Worm (Caenorhabditis elegans) whole organism, mixed stage, embryonic: Measurements from ENCODE around the gene acr-16.

Source experiments
- M03D4.4 ChIP-seq: sonication (generic microtip); optimal IDR thresholded peaks from 2 replicates; lab custom pipeline; 2017; ENCODE audit warnings: mild to moderate bottlenecking, missing genetic modification characterization, missing compliant biosample characterization
- bed-3 ChIP-seq: fragments of 200-800 bp; sonication (Bioruptor generic); optimal IDR thresholded peaks from 3 replicates; lab custom pipeline; 2018; ENCODE audit warnings: mild to moderate bottlenecking, missing genetic modification characterization, moderate library complexity, missing compliant biosample characterization
- blmp-1 ChIP-seq: fragments of 150-350 bp; optimal IDR thresholded peaks from 2 replicates; lab custom pipeline; 2014; ENCODE audit warnings: missing biosample characterization, missing genetic modification characterization
- ceh-39 ChIP-seq: fragments of 150-350 bp; optimal IDR thresholded peaks from 2 replicates; lab custom pipeline; 2014; ENCODE audit warnings: missing biosample characterization, missing genetic modification characterization
- ceh-43 ChIP-seq: fragments of 200-800 bp; sonication (Bioruptor generic); optimal IDR thresholded peaks from 2 replicates; lab custom pipeline; 2018; ENCODE audit warnings: mild to moderate bottlenecking, missing genetic modification characterization, moderate library complexity, missing compliant biosample characterization
- ceh-83 ChIP-seq: fragments of 200-800 bp; sonication (Bioruptor generic); optimal IDR thresholded peaks from 2 replicates; lab custom pipeline; 2018; ENCODE audit warnings: mild to moderate bottlenecking, missing genetic modification characterization, missing compliant biosample characterization
- ces-1 ChIP-seq: fragments of 150-350 bp; optimal IDR thresholded peaks from 2 replicates; lab custom pipeline; 2014; ENCODE audit warnings: missing biosample characterization, missing genetic modification reagents, missing genetic modification characterization
- cnd-1 ChIP-seq: fragments of 200-800 bp; sonication (Bioruptor generic); optimal IDR thresholded peaks from 2 replicates; lab custom pipeline; 2018; ENCODE audit warnings: mild to moderate bottlenecking, missing genetic modification characterization, missing compliant biosample characterization
- drap-1 ChIP-seq: fragments of 200-800 bp; sonication (Bioruptor generic); optimal IDR thresholded peaks from 3 replicates; lab custom pipeline; 2018; ENCODE audit warnings: mild to moderate bottlenecking, missing genetic modification characterization, missing compliant biosample characterization
- flh-1 ChIP-seq: fragments of 200-800 bp; sonication (Bioruptor generic); optimal IDR thresholded peaks from 2 replicates; lab custom pipeline; 2018; ENCODE audit warnings: mild to moderate bottlenecking, missing genetic modification characterization, moderate library complexity, missing compliant biosample characterization
- ham-2 ChIP-seq: fragments of 200-800 bp; sonication (Bioruptor generic); optimal IDR thresholded peaks from 2 replicates; lab custom pipeline; 2018; ENCODE audit warnings: mild to moderate bottlenecking, missing genetic modification characterization, missing compliant biosample characterization
- hlh-1 ChIP-seq: fragments of 150-350 bp; optimal IDR thresholded peaks from 2 replicates; lab custom pipeline; 2014; ENCODE audit warnings: missing biosample characterization, missing genetic modification reagents, missing genetic modification characterization
- lin-13 ChIP-seq: fragments of 150-350 bp; optimal IDR thresholded peaks from 2 replicates; lab custom pipeline; 2014; ENCODE audit warnings: missing biosample characterization, missing genetic modification characterization
- lin-32 ChIP-seq: fragments of 200-800 bp; sonication (Bioruptor generic); optimal IDR thresholded peaks from 2 replicates; lab custom pipeline; 2018; ENCODE audit warnings: mild to moderate bottlenecking, missing genetic modification characterization, missing compliant biosample characterization
- lsy-2 ChIP-seq: fragments of 150-350 bp; optimal IDR thresholded peaks from 2 replicates; lab custom pipeline; 2014; ENCODE audit warnings: missing biosample characterization, missing genetic modification characterization
- mab-5 ChIP-seq: fragments of 150-350 bp; optimal IDR thresholded peaks from 2 replicates; lab custom pipeline; 2014; ENCODE audit warnings: missing biosample characterization, missing genetic modification characterization
- mep-1 ChIP-seq: fragments of 150-350 bp; optimal IDR thresholded peaks from 2 replicates; lab custom pipeline; 2017; ENCODE audit warnings: missing biosample characterization, missing genetic modification reagents, missing genetic modification characterization, inconsistent platforms
- mls-2 ChIP-seq: sonication (generic microtip); optimal IDR thresholded peaks from 2 replicates; lab custom pipeline; 2016; ENCODE audit warnings: mild to moderate bottlenecking, missing genetic modification characterization, moderate library complexity, missing compliant biosample characterization
- nhr-12 ChIP-seq: fragments of 150-350 bp; optimal IDR thresholded peaks from 2 replicates; lab custom pipeline; 2014; ENCODE audit warnings: missing biosample characterization, missing genetic modification characterization
- nhr-2 ChIP-seq: fragments of 150-350 bp; optimal IDR thresholded peaks from 2 replicates; lab custom pipeline; 2014; ENCODE audit warnings: missing biosample characterization, missing genetic modification characterization
- nhr-237 ChIP-seq: fragments of 150-350 bp; optimal IDR thresholded peaks from 2 replicates; lab custom pipeline; 2014; ENCODE audit warnings: missing biosample characterization, missing genetic modification characterization
- nhr-28 ChIP-seq: fragments of 150-350 bp; optimal IDR thresholded peaks from 2 replicates; lab custom pipeline; 2014; ENCODE audit warnings: missing biosample characterization, missing genetic modification characterization
- nhr-76 ChIP-seq: sonication (generic microtip); optimal IDR thresholded peaks from 2 replicates; lab custom pipeline; 2017; ENCODE audit warnings: missing biosample characterization, missing genetic modification characterization
- pha-4 ChIP-seq: fragments of 150-350 bp; optimal IDR thresholded peaks from 2 replicates; lab custom pipeline; 2018; ENCODE audit warnings: missing biosample characterization, missing genetic modification reagents, missing genetic modification characterization
- sem-2 ChIP-seq: fragments of 200-800 bp; sonication (Bioruptor generic); optimal IDR thresholded peaks from 2 replicates; lab custom pipeline; 2018; ENCODE audit warnings: mild to moderate bottlenecking, missing genetic modification characterization, missing compliant biosample characterization
- snpc-4 ChIP-seq: fragments of 150-350 bp; optimal IDR thresholded peaks from 2 replicates; lab custom pipeline; 2014; ENCODE audit warnings: missing biosample characterization, missing genetic modification characterization
- sptf-1 ChIP-seq: sonication (generic microtip); optimal IDR thresholded peaks from 2 replicates; lab custom pipeline; 2017; ENCODE audit warnings: mild to moderate bottlenecking, missing genetic modification characterization, moderate library complexity, missing compliant biosample characterization
- tbx-8 ChIP-seq: fragments of 200-800 bp; sonication (Bioruptor generic); optimal IDR thresholded peaks from 2 replicates; lab custom pipeline; 2018; ENCODE audit warnings: mild to moderate bottlenecking, missing genetic modification characterization, moderate library complexity, missing compliant biosample characterization
- unc-120 ChIP-seq: sonication (generic microtip); optimal IDR thresholded peaks from 2 replicates; lab custom pipeline; 2017; ENCODE audit warnings: missing genetic modification characterization, missing compliant biosample characterization; ENCODE audit not compliant: poor library complexity, severe bottlenecking
- unc-39 ChIP-seq: fragments of 150-350 bp; optimal IDR thresholded peaks from 2 replicates; lab custom pipeline; 2014; ENCODE audit warnings: missing biosample characterization, missing genetic modification characterization
- zip-8 ChIP-seq: fragments of 150-350 bp; optimal IDR thresholded peaks from 2 replicates; lab custom pipeline; 2014; ENCODE audit warnings: missing biosample characterization, missing genetic modification characterization
- ztf-11 ChIP-seq: fragments of 150-350 bp; optimal IDR thresholded peaks from 2 replicates; lab custom pipeline; 2014; ENCODE audit warnings: missing biosample characterization, missing genetic modification characterization

Gene acr-16

DNA sequence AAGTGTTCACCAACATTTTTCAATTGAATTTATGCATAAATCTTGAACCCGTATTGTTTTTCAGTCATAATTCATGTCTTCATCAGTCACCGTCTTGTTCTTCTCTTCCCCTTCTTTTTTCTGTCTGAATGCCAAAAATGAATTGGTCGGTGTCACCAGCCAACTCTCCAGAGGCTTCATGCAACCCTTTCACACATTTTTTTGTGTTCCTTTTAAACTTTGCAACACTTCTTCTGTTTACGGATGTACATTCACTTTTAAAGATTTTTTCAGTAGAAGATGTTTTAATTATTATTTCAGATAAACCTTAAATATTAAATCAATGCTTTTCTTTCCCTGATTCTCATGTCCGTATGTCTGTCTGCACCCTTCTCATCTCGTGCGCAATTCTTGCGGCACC, at the start of gene acr-16:
acr-16 (plus strand) TSS at position 301 of the 400 bp plus-strand sequence.
- TF ChIP-seq nhr-28 (tag; lab: Kevin White, UChicago) (no peak), snpc-4 (tag; lab: Kevin White, UChicago) (no peak), sem-2 (GFP tag; lab: Kevin White, UChicago) (no peak), blmp-1 (tag; lab: Kevin White, UChicago) (no peak), unc-39 (tag; lab: Kevin White, UChicago) (no peak), ztf-11 (tag; lab: Kevin White, UChicago) (no peak), ham-2 (GFP tag; lab: Kevin White, UChicago) (no peak), ceh-83 (GFP tag; lab: Kevin White, UChicago) (no peak), hlh-1 (tag; lab: Kevin White, UChicago) (no peak), mep-1 (tag; lab: Kevin White, UChicago) (no peak), lsy-2 (no peak), tbx-8 (no peak), zip-8 (no peak)

DNA sequence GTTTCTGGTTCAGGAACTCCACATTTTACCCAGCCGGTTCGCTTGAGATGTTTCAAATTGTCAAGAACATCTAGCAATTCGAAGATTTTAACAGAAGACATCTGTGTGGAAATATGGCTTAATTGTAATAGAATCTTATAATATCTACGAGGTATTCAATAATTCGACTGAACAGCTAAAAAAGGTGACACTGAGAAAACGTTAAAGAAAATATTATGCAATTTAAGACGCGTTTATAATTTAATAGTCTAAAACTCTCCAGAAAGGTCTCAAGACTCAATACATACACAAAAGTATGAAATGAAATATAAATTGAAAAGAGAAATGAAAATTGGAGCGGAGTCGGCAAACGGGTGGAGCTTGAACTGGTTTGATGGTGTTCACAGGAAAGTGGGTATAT, 47.7 kb upstream of the acr-16 start, which contains the start of gene F45F2.9:
F45F2.9 (minus strand) TSS at position 101 of the 400 bp plus-strand sequence.
- no peak for TF ChIP-seq unc-39 (tag; lab: Kevin White, UChicago)
- no peak for TF ChIP-seq ham-2 (GFP tag; lab: Kevin White, UChicago)
- TF ChIP-seq lin-13 (tag; lab: Kevin White, UChicago) = no peak
- TF ChIP-seq nhr-237 (tag; lab: Kevin White, UChicago) = no peak
- TF ChIP-seq nhr-76 (tag; lab: Kevin White, UChicago) = no peak
- TF ChIP-seq ztf-11 (tag; lab: Kevin White, UChicago) = no peak
- TF ChIP-seq bed-3 (GFP tag; lab: Kevin White, UChicago) = no peak
- no peak for TF ChIP-seq cnd-1 (tag; lab: Kevin White, UChicago)
- no peak for TF ChIP-seq nhr-12 (tag; lab: Kevin White, UChicago)
- TF ChIP-seq mls-2 = no peak
- no peak for TF ChIP-seq sem-2 (GFP tag; lab: Kevin White, UChicago)
- no peak for TF ChIP-seq snpc-4 (tag; lab: Kevin White, UChicago)
- TF ChIP-seq sptf-1 (tag; lab: Kevin White, UChicago) = no peak
- TF ChIP-seq nhr-2 = no peak
- TF ChIP-seq drap-1 (GFP tag; lab: Kevin White, UChicago) = no peak
- TF ChIP-seq lsy-2 = no peak
- TF ChIP-seq ceh-39 (tag; lab: Kevin White, UChicago) = no peak
- TF ChIP-seq hlh-1 (tag; lab: Kevin White, UChicago) = no peak

DNA sequence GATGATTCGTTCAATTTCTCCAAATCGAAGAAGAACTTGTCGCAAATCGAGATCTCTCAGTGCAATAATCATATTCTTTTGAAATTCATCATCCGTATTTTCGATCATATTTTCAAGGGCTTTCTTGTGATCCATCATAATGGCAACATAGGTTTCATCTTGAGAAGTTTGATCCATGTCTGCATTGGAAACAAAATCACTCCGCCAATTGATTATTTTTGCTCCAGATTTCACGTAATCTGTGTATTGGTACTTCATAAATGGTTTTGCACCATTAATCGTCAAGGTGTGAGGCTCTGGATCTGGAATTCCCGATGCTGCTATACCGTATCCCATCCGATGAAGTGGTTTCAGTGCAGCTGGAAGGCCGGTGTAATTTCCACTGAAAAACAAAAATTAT, 44.6 kb upstream of the acr-16 start:
- TF ChIP-seq sptf-1 (tag; lab: Kevin White, UChicago) (no peak), unc-120 (tag; lab: Kevin White, UChicago) (no peak), sem-2 (GFP tag; lab: Kevin White, UChicago) (no peak), ceh-43 (GFP tag; lab: Kevin White, UChicago) (no peak), blmp-1 (tag; lab: Kevin White, UChicago) (no peak), lin-32 (GFP tag; lab: Kevin White, UChicago) (no peak), mab-5 (tag; lab: Kevin White, UChicago) (no peak), ces-1 (no peak), mls-2 (no peak), drap-1 (GFP tag; lab: Kevin White, UChicago) (no peak), unc-39 (tag; lab: Kevin White, UChicago) (no peak), tbx-8 (no peak), snpc-4 (tag; lab: Kevin White, UChicago) (no peak), ceh-83 (GFP tag; lab: Kevin White, UChicago) (no peak), nhr-237 (tag; lab: Kevin White, UChicago) (no peak), flh-1 (GFP tag; lab: Kevin White, UChicago) (no peak)

DNA sequence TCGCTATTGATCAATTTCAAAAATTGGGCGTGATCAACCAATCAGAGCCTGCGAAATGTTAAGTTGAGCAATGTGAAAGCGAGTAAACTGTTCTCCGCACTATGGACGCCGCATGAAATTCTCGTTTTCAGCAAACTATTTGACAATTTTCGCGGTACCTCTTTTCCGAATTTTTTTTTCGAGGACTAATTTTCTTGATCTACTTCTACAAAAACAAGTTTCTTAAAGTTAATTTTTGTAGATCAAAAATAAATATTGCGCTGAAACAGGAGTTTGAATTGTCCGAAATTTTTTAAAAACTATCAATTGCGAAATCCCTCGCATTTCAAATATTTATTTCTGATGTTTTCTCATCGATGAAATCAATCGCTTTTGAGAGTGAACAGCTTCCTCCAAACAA, 43.3 kb upstream of the acr-16 start:
- no peak for TF ChIP-seq pha-4
- no peak for TF ChIP-seq ceh-43 (GFP tag; lab: Kevin White, UChicago)
- TF ChIP-seq blmp-1 (tag; lab: Kevin White, UChicago) = no peak
- no peak for TF ChIP-seq mab-5 (tag; lab: Kevin White, UChicago)
- TF ChIP-seq lin-32 (GFP tag; lab: Kevin White, UChicago) = no peak
- no peak for TF ChIP-seq M03D4.4 (tag; lab: Kevin White, UChicago)
- no peak for TF ChIP-seq lsy-2
- TF ChIP-seq cnd-1 (tag; lab: Kevin White, UChicago) = no peak
- no peak for TF ChIP-seq nhr-76 (tag; lab: Kevin White, UChicago)
- TF ChIP-seq zip-8 = no peak
- no peak for TF ChIP-seq tbx-8
- TF ChIP-seq drap-1 (GFP tag; lab: Kevin White, UChicago) = no peak
- no peak for TF ChIP-seq sem-2 (GFP tag; lab: Kevin White, UChicago)
- no peak for TF ChIP-seq mep-1 (tag; lab: Kevin White, UChicago)
- TF ChIP-seq ces-1 = no peak
- no peak for TF ChIP-seq lin-13 (tag; lab: Kevin White, UChicago)
- TF ChIP-seq ceh-83 (GFP tag; lab: Kevin White, UChicago) = no peak
